Worm (Caenorhabditis elegans): ENCODE data around the gene inx-7.

DNA sequence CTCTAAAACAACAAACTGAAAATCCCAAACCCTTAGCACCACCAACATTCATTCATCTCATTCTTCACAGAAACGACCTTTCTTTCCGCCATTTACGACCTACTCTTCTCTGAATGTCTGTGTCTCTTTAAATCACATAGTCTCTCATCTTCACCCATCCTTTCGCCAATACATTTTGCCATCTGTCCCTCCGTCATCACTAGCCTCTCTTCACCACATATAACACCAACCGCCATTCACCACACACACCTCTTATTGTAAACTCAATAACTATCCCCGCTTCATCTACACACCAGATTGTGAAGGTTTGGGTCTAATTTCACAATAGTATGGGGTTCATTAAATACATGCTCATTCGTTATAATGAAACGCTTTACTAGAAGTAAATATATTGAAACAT is 24.1 kb upstream of the inx-7 start:
- TF ChIP-seq repo-1 (tag; optimal IDR thresholded peaks at IDR 0.05) (no peak), dpl-1 (GFP tag; optimal IDR thresholded peaks at IDR 0.05) (no peak), ceh-58 (GFP tag; IDR thresholded peaks at IDR 0.05) (no peak), snpc-1.3 (tag; optimal IDR thresholded peaks at IDR 0.05; ENCODE audit: insufficient read depth) (no peak), K11D2.4 (GFP tag; IDR thresholded peaks at IDR 0.05) (no peak), rcor-1 (GFP tag; IDR thresholded peaks at IDR 0.05) (no peak), mxl-1 (tag; optimal IDR thresholded peaks at IDR 0.05) (no peak), aptf-3 (GFP tag; IDR thresholded peaks at IDR 0.05) (no peak)
